Fruit fly (Drosophila melanogaster) whole organism, embryonic: ENCODE measurements around the gene CG13995.

Experiments used
- Atf6 ChIP-seq: fragments of 200-800 bp; sonication (Bioruptor generic); IDR thresholded peaks from 2 replicates; pipeline ENCODE4 v1.3.6; 2022; ENCODE audit warnings: missing biosample characterization, missing genetic modification characterization
- CG10267 ChIP-seq: fragments of 200-800 bp; sonication (Bioruptor generic); optimal IDR thresholded peaks from 2 replicates; lab custom pipeline; 2018; ENCODE audit warnings: missing biosample characterization, mild to moderate bottlenecking, missing genetic modification characterization, moderate library complexity
- CG10979 ChIP-seq: fragments of 200-800 bp; sonication (Bioruptor generic); optimal IDR thresholded peaks from 2 replicates; lab custom pipeline; 2018; ENCODE audit warnings: missing biosample characterization, mild to moderate bottlenecking, missing genetic modification characterization, moderate library complexity
- CG1603 ChIP-seq: fragments of 200-800 bp; sonication (Bioruptor generic); optimal IDR thresholded peaks from 2 replicates; lab custom pipeline; 2019; ENCODE audit warnings: missing biosample characterization, mild to moderate bottlenecking, missing genetic modification characterization, moderate library complexity
- CG17829 ChIP-seq: fragments of 200-800 bp; optimal IDR thresholded peaks from 2 replicates; lab custom pipeline; 2019; ENCODE audit warnings: missing biosample characterization, mild to moderate bottlenecking, missing genetic modification characterization, moderate library complexity
- CG2199 ChIP-seq: fragments of 200-800 bp; sonication (Bioruptor generic); IDR thresholded peaks from 3 replicates; pipeline ENCODE4 v1.3.6; 2022; ENCODE audit warnings: missing biosample characterization, missing genetic modification characterization
- CG2202 ChIP-seq: fragments of 200-800 bp; sonication (Bioruptor generic); optimal IDR thresholded peaks from 2 replicates; lab custom pipeline; 2018; ENCODE audit warnings: missing biosample characterization, mild to moderate bottlenecking, missing genetic modification characterization
- CG3995 ChIP-seq: fragments of 200-800 bp; sonication (Bioruptor generic); optimal IDR thresholded peaks from 3 replicates; lab custom pipeline; 2016; ENCODE audit warnings: missing biosample characterization, missing genetic modification characterization
- CG5180 ChIP-seq: fragments of 200-800 bp; sonication (Bioruptor generic); optimal IDR thresholded peaks from 3 replicates; lab custom pipeline; 2017; ENCODE audit warnings: missing biosample characterization, missing genetic modification characterization, mild to moderate bottlenecking, moderate library complexity, missing genetic modification reagents
- CG5953 ChIP-seq: fragments of 200-800 bp; sonication (Bioruptor generic); IDR thresholded peaks from 2 replicates; pipeline ENCODE4 v1.3.6; 2022; ENCODE audit warnings: missing biosample characterization, missing genetic modification characterization
- CG6765 ChIP-seq: fragments of 200-800 bp; sonication (Bioruptor generic); optimal IDR thresholded peaks from 3 replicates; lab custom pipeline; 2017; ENCODE audit warnings: missing biosample characterization, mild to moderate bottlenecking, missing genetic modification characterization
- CG7745 ChIP-seq: fragments of 200-800 bp; sonication (Bioruptor generic); optimal IDR thresholded peaks from 2 replicates; lab custom pipeline; 2018; ENCODE audit warnings: missing biosample characterization, mild to moderate bottlenecking, missing genetic modification characterization, moderate library complexity
- CG7987 ChIP-seq: fragments of 200-800 bp; sonication (Bioruptor generic); optimal IDR thresholded peaks from 2 replicates; lab custom pipeline; 2018; ENCODE audit warnings: missing biosample characterization, mild to moderate bottlenecking, missing genetic modification characterization, moderate library complexity
- E2f1 ChIP-seq: fragments of 200-800 bp; sonication (Bioruptor generic); IDR thresholded peaks from 2 replicates; pipeline ENCODE4 v1.3.6; 2022; ENCODE audit warnings: missing biosample characterization, missing genetic modification characterization
- Fer1 ChIP-seq: fragments of 200-800 bp; sonication (Bioruptor generic); optimal IDR thresholded peaks from 2 replicates; lab custom pipeline; 2017; ENCODE audit warnings: missing biosample characterization, mild to moderate bottlenecking, missing genetic modification characterization
- HLHmδ ChIP-seq: fragments of 200-800 bp; sonication (Bioruptor generic); optimal IDR thresholded peaks from 2 replicates; lab custom pipeline; 2018; ENCODE audit warnings: missing biosample characterization, mild to moderate bottlenecking, missing genetic modification characterization, moderate library complexity
- Jarid2 ChIP-seq: fragments of 200-800 bp; sonication (Bioruptor generic); optimal IDR thresholded peaks from 3 replicates; lab custom pipeline; 2017; ENCODE audit warnings: mild to moderate bottlenecking, missing biosample characterization, missing genetic modification reagents, missing genetic modification characterization
- Mad ChIP-seq: fragments of 200-800 bp; sonication (Bioruptor generic); optimal IDR thresholded peaks from 2 replicates; lab custom pipeline; 2016; ENCODE audit warnings: missing biosample characterization, missing genetic modification characterization
- Meics ChIP-seq: fragments of 200-800 bp; sonication (Bioruptor generic); optimal IDR thresholded peaks from 2 replicates; lab custom pipeline; 2017; ENCODE audit warnings: missing biosample characterization, mild to moderate bottlenecking, missing genetic modification characterization
- Opbp ChIP-seq: fragments of 200-800 bp; sonication (Bioruptor generic); IDR thresholded peaks from 3 replicates; pipeline ENCODE4 v1.3.6; 2022; ENCODE audit warnings: missing biosample characterization, missing genetic modification characterization; ENCODE audit not compliant: partially characterized antibody
- Pdp1 ChIP-seq, 2 experiments: fragments of 200-800 bp; sonication (Bioruptor generic); optimal IDR thresholded peaks; 3 replicates each; lab custom pipeline; 2016; ENCODE audit warnings: missing biosample characterization in 2 of 2, missing genetic modification characterization in 2 of 2, mild to moderate bottlenecking in 1 of 2, moderate library complexity in 1 of 2
- Sox102F ChIP-seq: fragments of 200-800 bp; sonication (Bioruptor generic); optimal IDR thresholded peaks from 2 replicates; lab custom pipeline; 2018; ENCODE audit warnings: missing biosample characterization, mild to moderate bottlenecking, missing genetic modification characterization, moderate library complexity
- bbx ChIP-seq: fragments of 200-800 bp; sonication (Bioruptor generic); IDR thresholded peaks from 2 replicates; pipeline ENCODE4 v1.3.6; 2022; ENCODE audit warnings: missing biosample characterization, missing genetic modification characterization; ENCODE audit not compliant: partially characterized antibody
- bsh ChIP-seq, 2 experiments: fragments of 200-800 bp; sonication (Bioruptor generic); optimal IDR thresholded peaks; 2 replicates each; lab custom pipeline; 2017 to 2018; ENCODE audit warnings: mild to moderate bottlenecking in 2 of 2, missing biosample characterization in 2 of 2, missing genetic modification characterization in 2 of 2, moderate library complexity in 1 of 2
- cg ChIP-seq: fragments of 200-800 bp; sonication (Bioruptor generic); optimal IDR thresholded peaks from 3 replicates; lab custom pipeline; 2019; ENCODE audit warnings: missing biosample characterization, mild to moderate bottlenecking, missing genetic modification characterization, moderate library complexity
- chm ChIP-seq: fragments of 200-800 bp; sonication (Bioruptor generic); IDR thresholded peaks from 2 replicates; pipeline ENCODE4 v1.3.6; 2022; ENCODE audit warnings: missing biosample characterization, missing genetic modification characterization
- chn ChIP-seq: fragments of 200-800 bp; sonication (Bioruptor generic); optimal IDR thresholded peaks from 2 replicates; lab custom pipeline; 2016; ENCODE audit warnings: missing biosample characterization, missing genetic modification characterization
- ci ChIP-seq: fragments of 200-800 bp; sonication (Bioruptor generic); IDR thresholded peaks from 3 replicates; pipeline ENCODE4 v1.3.6; 2022; ENCODE audit warnings: missing biosample characterization, missing genetic modification characterization
- ewg ChIP-seq: fragments of 200-800 bp; sonication (Bioruptor generic); optimal IDR thresholded peaks from 3 replicates; lab custom pipeline; 2017; ENCODE audit warnings: mild to moderate bottlenecking, missing biosample characterization, missing genetic modification reagents, missing genetic modification characterization
- fd64A ChIP-seq: fragments of 200-800 bp; sonication (Bioruptor generic); optimal IDR thresholded peaks from 3 replicates; lab custom pipeline; 2018; ENCODE audit warnings: missing biosample characterization, mild to moderate bottlenecking, missing genetic modification characterization
- gcm ChIP-seq: fragments of 200-800 bp; sonication (Bioruptor generic); optimal IDR thresholded peaks from 2 replicates; lab custom pipeline; 2019; ENCODE audit warnings: missing biosample characterization, mild to moderate bottlenecking, missing genetic modification characterization, moderate library complexity
- gsb-n ChIP-seq: fragments of 200-800 bp; sonication (Bioruptor generic); optimal IDR thresholded peaks from 3 replicates; lab custom pipeline; 2018; ENCODE audit warnings: missing biosample characterization, mild to moderate bottlenecking, missing genetic modification characterization
- her ChIP-seq: fragments of 200-800 bp; sonication (Bioruptor generic); optimal IDR thresholded peaks from 2 replicates; lab custom pipeline; 2016; ENCODE audit warnings: missing biosample characterization, missing genetic modification characterization
- insv ChIP-seq, 2 experiments: fragments of 200-800 bp; sonication (Bioruptor generic); optimal IDR thresholded peaks; 3 replicates each; lab custom pipeline; 2016 to 2018; ENCODE audit warnings: missing biosample characterization in 2 of 2, missing genetic modification characterization in 2 of 2
- onecut ChIP-seq: fragments of 200-800 bp; sonication (Bioruptor generic); IDR thresholded peaks from 2 replicates; pipeline ENCODE4 v1.3.6; 2022; ENCODE audit warnings: missing biosample characterization, missing genetic modification characterization
- pros ChIP-seq: fragments of 200-800 bp; sonication (Bioruptor generic); optimal IDR thresholded peaks from 3 replicates; lab custom pipeline; 2019; ENCODE audit warnings: missing biosample characterization, mild to moderate bottlenecking, missing genetic modification characterization, moderate library complexity
- psq ChIP-seq: fragments of 200-800 bp; sonication (Bioruptor generic); optimal IDR thresholded peaks from 2 replicates; lab custom pipeline; 2017; ENCODE audit warnings: missing biosample characterization, missing genetic modification characterization
- scrt ChIP-seq: fragments of 200-800 bp; sonication (Bioruptor generic); optimal IDR thresholded peaks from 2 replicates; lab custom pipeline; 2018; ENCODE audit warnings: missing biosample characterization, mild to moderate bottlenecking, missing genetic modification characterization, moderate library complexity
- sens-2 ChIP-seq: fragments of 200-800 bp; sonication (Bioruptor generic); IDR thresholded peaks from 2 replicates; pipeline ENCODE4 v1.3.6; 2022; ENCODE audit warnings: missing biosample characterization, missing genetic modification characterization
- seq ChIP-seq: fragments of 200-800 bp; sonication (Bioruptor generic); IDR thresholded peaks from 2 replicates; pipeline ENCODE4 v1.3.6; 2022; ENCODE audit warnings: missing biosample characterization, missing genetic modification characterization
- twi ChIP-seq: fragments of 200-800 bp; optimal IDR thresholded peaks from 2 replicates; lab custom pipeline; 2019; ENCODE audit warnings: missing biosample characterization, mild to moderate bottlenecking, missing genetic modification characterization, moderate library complexity
- unpg ChIP-seq: fragments of 200-800 bp; sonication (Bioruptor generic); optimal IDR thresholded peaks from 3 replicates; lab custom pipeline; 2018; ENCODE audit warnings: missing biosample characterization, mild to moderate bottlenecking, missing genetic modification characterization, moderate library complexity
- vfl ChIP-seq: fragments of 200-800 bp; sonication (Bioruptor generic); optimal IDR thresholded peaks from 2 replicates; lab custom pipeline; 2016; ENCODE audit warnings: missing biosample characterization, missing genetic modification characterization
- vvl ChIP-seq: fragments of 200-800 bp; sonication (Bioruptor generic); IDR thresholded peaks from 2 replicates; pipeline ENCODE4 v1.3.6; 2022; ENCODE audit warnings: missing biosample characterization, missing genetic modification characterization
- z ChIP-seq: fragments of 200-800 bp; sonication (Bioruptor generic); IDR thresholded peaks from 3 replicates; pipeline ENCODE4 v1.3.6; 2022; ENCODE audit warnings: missing biosample characterization, missing genetic modification characterization
- zen ChIP-seq: fragments of 200-800 bp; sonication (Bioruptor generic); optimal IDR thresholded peaks from 3 replicates; lab custom pipeline; 2018; ENCODE audit warnings: missing biosample characterization, mild to moderate bottlenecking, missing genetic modification characterization, moderate library complexity

The CG13995 gene

dm6 chr2L:6090786-6091716, 36.9 kb downstream of the CG13995 start, which contains the start of gene CG45075 (continued):
- TF ChIP-seq CG2202 (peak; percentile 35), Meics (GFP tag; lab: Kevin White, UChicago) (no peak), CG2199 (GFP tag; lab: Robert Waterston, UW) (0 out of 3 replicates have a peak, but pooled peaks have one; percentile 11), Pdp1 (GFP tag; optimal IDR thresholded peaks at IDR 0.05; lab: Kevin White, UChicago) (peak in 1 of 2 experiments; percentile 37), ci (GFP tag; lab: Robert Waterston, UW) (peak; percentile 70; the same call in 2 of the 3 replicates), CG10267 (tag; lab: Kevin White, UChicago) (peak; percentile 10), CG7987 (GFP tag; lab: Kevin White, UChicago) (no peak), CG5180 (GFP tag; lab: Kevin White, UChicago) (peak; percentile 94), E2f1 (GFP tag; lab: Robert Waterston, UW) (no peak), CG3995 (GFP tag; lab: Kevin White, UChicago) (no peak), gsb-n (tag; lab: Kevin White, UChicago) (peak; percentile 36), zen (tag; lab: Kevin White, UChicago) (no peak), her (peak; percentile 26), bsh (GFP tag; optimal IDR thresholded peaks at IDR 0.05; lab: Kevin White, UChicago) (peak in 1 of 2 experiments; percentile 23), pros (peak; percentile 41), CG10979 (tag; lab: Kevin White, UChicago) (peak; percentile 26), unpg (GFP tag; lab: Kevin White, UChicago) (no peak), seq (GFP tag; lab: Robert Waterston, UW) (0 out of 2 replicates have a peak, but pooled peaks have one; percentile 25), Jarid2 (peak; percentile 79), Mad (no peak), CG17829 (tag; lab: Kevin White, UChicago) (peak; percentile 23), psq (GFP tag; lab: Kevin White, UChicago) (no peak), Fer1 (peak; percentile 26), chn (GFP tag; lab: Kevin White, UChicago) (peak; percentile 37), Sox102F (GFP tag; lab: Kevin White, UChicago) (no peak), chm (GFP tag; lab: Robert Waterston, UW) (peak; percentile 87; the same call in 1 of the 2 replicates), ewg (GFP tag; lab: Kevin White, UChicago) (peak; percentile 17), Opbp (GFP tag; lab: Robert Waterston, UW) (peak; percentile 18; the same call in 1 of the 3 replicates), cg (GFP tag; lab: Kevin White, UChicago) (peak; percentile 76), bbx (GFP tag; lab: Robert Waterston, UW) (peak; percentile 27; the same call in 1 of the 2 replicates), CG7745 (tag; lab: Kevin White, UChicago) (peak; percentile 32), Atf6 (no peak), CG1603 (tag; lab: Kevin White, UChicago) (peak; percentile 2), insv (GFP tag; optimal IDR thresholded peaks at IDR 0.05; lab: Kevin White, UChicago) (peak in 1 of 2 experiments; percentile 93), twi (no peak), sens-2 (GFP tag; lab: Robert Waterston, UW) (peak; percentile 49; the same call in 1 of the 2 replicates), onecut (GFP tag; lab: Robert Waterston, UW) (peak; percentile 31; the same call in 1 of the 2 replicates), vfl (no peak), CG6765 (peak; percentile 11), gcm (GFP tag; lab: Kevin White, UChicago) (peak; percentile 60), CG5953 (GFP tag; lab: Robert Waterston, UW) (0 out of 2 replicates have a peak, but pooled peaks have one; percentile 24), vvl (peak; percentile 64; the same call in 1 of the 2 replicates), fd64A (GFP tag; lab: Kevin White, UChicago) (peak; percentile 1), HLHmδ (peak; percentile 74), z (GFP tag; lab: Robert Waterston, UW) (peak; percentile 97), scrt (peak; percentile 19)
